In genomic region chrX:17091062-17091904, dm6 we compare ENCODE assay signal across 1 fruit fly cellular context.
A peak's percentile ranks its signal among the peaks of the same experiment; 100 is the strongest.
TF ChIP-seq lines count a peak whose summit lies in the region.

CG16700 (plus strand) TSS chrX:17091854.
CG4991 (plus strand) TSS chrX:17091854.

TF ChIP-seq in whole organism, embryonic, 481 proteins besides CTCF, POLR2A, EP300 and RAD21 (continued from another document):
- TF ChIP-seq CG6175 (GFP tag; IDR thresholded peaks at IDR 0.05; lab: Robert Waterston, UW) (0 out of 3 replicates have a peak, but pooled peaks have one; percentile 55), Sin3A (optimal IDR thresholded peaks at IDR 0.05; lab: Kevin White, UChicago) (no peak), HmgZ (tag; optimal IDR thresholded peaks at IDR 0.05; lab: Kevin White, UChicago) (peak; percentile 3), wdn (GFP tag; IDR thresholded peaks at IDR 0.05; lab: Robert Waterston, UW) (peak; percentile 50), CG32532 (GFP tag; IDR thresholded peaks at IDR 0.05; lab: Robert Waterston, UW) (peak; percentile 79), pros (GFP tag; optimal IDR thresholded peaks at IDR 0.05; lab: Kevin White, UChicago) (no peak), CG18619 (GFP tag; optimal IDR thresholded peaks at IDR 0.05; lab: Kevin White, UChicago) (peak; percentile 76), grau (tag; optimal IDR thresholded peaks at IDR 0.05; lab: Kevin White, UChicago) (peak; percentile 90), seq (GFP tag; IDR thresholded peaks at IDR 0.05; lab: Robert Waterston, UW) (no peak), CG13775 (GFP tag; optimal IDR thresholded peaks at IDR 0.05; lab: Kevin White, UChicago) (peak; percentile 85), Dp (GFP tag; optimal IDR thresholded peaks at IDR 0.05; lab: Kevin White, UChicago) (no peak), CG2889 (GFP tag; IDR thresholded peaks at IDR 0.05; lab: Robert Waterston, UW) (no peak), sr (GFP tag; IDR thresholded peaks at IDR 0.05; lab: Robert Waterston, UW) (no peak; the same call in 2 of the 3 replicates), Kr (GFP tag; optimal IDR thresholded peaks at IDR 0.05; lab: Kevin White, UChicago) (no peak)
